Fruit fly (Drosophila melanogaster) whole organism, larva: ENCODE data around the gene CG17163.

Experiments used
- noc ChIP-seq: fragments of 200-800 bp; sonication (Bioruptor generic); optimal IDR thresholded peaks from 3 replicates; lab custom pipeline; 2019; ENCODE audit warnings: missing biosample characterization, mild to moderate bottlenecking, missing genetic modification characterization, moderate library complexity

Gene CG17163

DNA sequence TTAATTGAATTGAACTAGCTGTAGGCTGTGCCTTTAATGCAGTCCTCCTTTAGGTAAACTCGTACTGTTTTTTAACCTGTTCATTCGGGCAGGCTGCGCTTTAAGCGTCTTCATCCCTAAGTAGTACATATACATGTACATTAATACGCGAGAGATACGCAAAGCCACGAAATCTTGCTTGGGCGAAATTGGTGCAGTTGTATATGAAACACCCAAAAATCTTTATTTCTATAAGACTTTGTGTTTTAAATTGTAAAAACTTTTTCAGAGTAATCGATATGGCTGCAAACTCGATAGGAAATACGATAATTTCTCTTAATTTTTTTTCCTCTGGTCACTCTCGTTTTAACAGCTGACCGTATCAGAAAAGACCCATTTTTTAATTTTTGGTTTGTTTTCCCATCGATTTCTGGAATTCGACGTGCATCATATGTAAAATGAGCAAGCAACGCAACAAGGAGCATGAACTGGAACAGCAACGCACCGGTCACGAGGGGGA is at the start of gene CG17163, which contains the start of gene CG17168:
CG17163 (minus strand) TSS at position 303 of the 499 bp plus-strand sequence.
CG17168 (plus strand) TSS at position 332 of the 499 bp plus-strand sequence.
- no peak for TF ChIP-seq noc (tag; lab: Kevin White, UChicago)

DNA sequence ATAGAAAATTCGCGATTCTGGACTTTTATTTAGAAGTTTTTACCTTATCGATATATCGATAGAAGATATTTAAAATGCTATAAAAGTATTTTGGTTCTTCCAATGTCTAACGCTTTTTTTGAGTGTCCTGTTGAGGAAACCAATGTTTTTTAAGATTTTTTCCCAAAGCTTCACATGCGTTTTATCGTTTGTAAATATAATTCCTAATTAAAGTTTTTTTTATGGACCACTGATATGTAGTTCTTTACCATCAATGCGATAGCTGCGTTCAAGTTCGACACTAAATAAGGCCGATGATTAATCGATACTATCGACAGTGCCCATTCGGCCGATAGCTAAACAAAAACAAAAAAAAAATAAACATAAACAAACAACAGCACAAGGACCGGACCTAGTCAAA is 23.2 kb upstream of the CG17163 start, which contains the start of gene ATbp:
ATbp (plus strand) TSS at position 312 of the 400 bp plus-strand sequence.
- no peak for TF ChIP-seq noc (tag; lab: Kevin White, UChicago)

- TF ChIP-seq noc (tag; lab: Kevin White, UChicago) = no peak
Measured at dm6 chrX:23097250-23097649, 14.7 kb upstream of the CG17163 start.

- no peak for TF ChIP-seq noc (tag; lab: Kevin White, UChicago)
Measured at dm6 chrX:23096818-23097129, 14.3 kb upstream of the CG17163 start.

- TF ChIP-seq noc (tag; lab: Kevin White, UChicago) = no peak
Measured at dm6 chrX:23096117-23096817, 13.8 kb upstream of the CG17163 start, which contains the start of gene CG17162. Gene CG17162, minus strand, starts transcription at chrX:23096735.

DNA sequence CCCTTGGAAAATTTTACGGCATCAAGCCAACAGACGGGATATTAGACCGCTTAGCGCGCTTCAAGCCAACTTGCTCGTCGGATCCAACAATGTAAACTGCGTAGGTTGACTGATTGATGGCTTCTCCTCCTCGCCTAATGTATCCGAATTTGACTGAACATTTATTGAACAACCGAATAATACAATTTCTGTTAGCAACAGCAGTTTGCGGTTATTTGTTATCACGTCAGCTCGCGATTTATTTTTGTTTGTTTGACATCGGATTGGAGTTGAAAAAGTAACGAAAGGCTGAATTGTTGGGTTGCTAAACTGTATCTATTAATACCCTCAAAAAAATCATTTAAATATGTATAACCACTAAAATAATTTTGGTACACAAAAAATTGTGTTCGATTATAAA is 10.0 kb upstream of the CG17163 start, which contains the start of gene CG17159:
CG17159 (minus strand) TSS at position 101 of the 400 bp plus-strand sequence.
- TF ChIP-seq noc (tag; lab: Kevin White, UChicago) = no peak

- TF ChIP-seq noc (tag; lab: Kevin White, UChicago) = no peak
Measured at dm6 chrX:23091811-23092210, 9.3 kb upstream of the CG17163 start.

dm6 chrX:23091289-23091688 is 8.8 kb upstream of the CG17163 start:
- TF ChIP-seq noc (tag; lab: Kevin White, UChicago) = no peak

DNA sequence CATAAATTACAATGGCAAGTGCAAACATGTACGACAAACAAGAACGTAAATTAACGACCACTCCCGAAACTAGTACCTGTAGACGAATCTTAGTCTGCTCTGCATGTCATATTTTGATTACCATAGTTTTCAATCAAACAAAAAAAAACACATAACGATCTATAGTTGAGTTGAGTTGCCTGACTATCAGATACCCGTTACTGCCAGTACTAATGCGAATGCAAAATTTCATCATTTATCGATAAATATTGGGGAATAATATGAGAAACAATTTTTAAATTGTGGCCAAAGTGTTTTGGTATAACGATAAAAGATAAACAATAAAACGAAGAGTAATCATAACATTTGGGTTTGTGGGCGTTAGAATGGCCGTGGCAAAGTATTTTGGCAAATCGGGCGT is 8.0 kb upstream of the CG17163 start:
- no peak for TF ChIP-seq noc (tag; lab: Kevin White, UChicago)

DNA sequence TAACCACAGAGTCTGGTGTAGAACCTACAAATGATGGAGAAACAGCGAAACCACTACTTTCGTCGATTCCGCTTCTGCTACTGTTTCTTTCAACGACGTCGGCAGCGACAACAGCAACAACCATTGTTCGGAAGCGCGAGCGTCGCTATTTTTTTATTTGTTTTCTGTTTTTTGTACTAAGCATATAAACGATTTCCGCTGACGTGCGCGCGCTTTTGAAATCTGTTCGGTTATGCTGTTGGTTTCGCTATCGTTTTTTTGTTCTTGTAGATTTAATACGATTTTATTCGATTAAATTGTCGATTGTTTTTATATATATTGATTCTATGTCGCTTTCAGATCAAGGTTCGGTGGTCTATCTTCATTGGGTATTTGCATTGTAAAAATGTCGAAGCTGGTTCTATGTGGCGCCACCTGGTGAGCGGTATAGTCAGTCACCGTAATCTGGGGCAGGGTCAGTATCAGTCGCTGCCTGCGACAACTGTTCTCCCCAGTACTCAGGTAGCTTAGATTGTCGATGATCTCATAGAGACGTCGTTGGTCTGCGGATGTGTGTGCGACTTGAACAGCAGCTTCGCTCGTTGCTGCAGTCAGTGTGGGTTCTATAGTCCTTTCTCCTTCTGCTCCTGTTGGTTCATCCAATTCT is 6.7 kb upstream of the CG17163 start:
- TF ChIP-seq noc (tag; lab: Kevin White, UChicago) = no peak

- no peak for TF ChIP-seq noc (tag; lab: Kevin White, UChicago)
Measured at dm6 chrX:23084372-23084771, 1.9 kb upstream of the CG17163 start, which contains the start of gene CG17169. Gene CG17169, plus strand, starts transcription at chrX:23084672.

- TF ChIP-seq noc (tag; lab: Kevin White, UChicago) = no peak
Measured at dm6 chrX:23073402-23073801, 9.1 kb downstream of the CG17163 start.

- TF ChIP-seq noc (tag; lab: Kevin White, UChicago) = no peak
Measured at dm6 chrX:23071237-23071688, 11.2 kb downstream of the CG17163 start.

DNA sequence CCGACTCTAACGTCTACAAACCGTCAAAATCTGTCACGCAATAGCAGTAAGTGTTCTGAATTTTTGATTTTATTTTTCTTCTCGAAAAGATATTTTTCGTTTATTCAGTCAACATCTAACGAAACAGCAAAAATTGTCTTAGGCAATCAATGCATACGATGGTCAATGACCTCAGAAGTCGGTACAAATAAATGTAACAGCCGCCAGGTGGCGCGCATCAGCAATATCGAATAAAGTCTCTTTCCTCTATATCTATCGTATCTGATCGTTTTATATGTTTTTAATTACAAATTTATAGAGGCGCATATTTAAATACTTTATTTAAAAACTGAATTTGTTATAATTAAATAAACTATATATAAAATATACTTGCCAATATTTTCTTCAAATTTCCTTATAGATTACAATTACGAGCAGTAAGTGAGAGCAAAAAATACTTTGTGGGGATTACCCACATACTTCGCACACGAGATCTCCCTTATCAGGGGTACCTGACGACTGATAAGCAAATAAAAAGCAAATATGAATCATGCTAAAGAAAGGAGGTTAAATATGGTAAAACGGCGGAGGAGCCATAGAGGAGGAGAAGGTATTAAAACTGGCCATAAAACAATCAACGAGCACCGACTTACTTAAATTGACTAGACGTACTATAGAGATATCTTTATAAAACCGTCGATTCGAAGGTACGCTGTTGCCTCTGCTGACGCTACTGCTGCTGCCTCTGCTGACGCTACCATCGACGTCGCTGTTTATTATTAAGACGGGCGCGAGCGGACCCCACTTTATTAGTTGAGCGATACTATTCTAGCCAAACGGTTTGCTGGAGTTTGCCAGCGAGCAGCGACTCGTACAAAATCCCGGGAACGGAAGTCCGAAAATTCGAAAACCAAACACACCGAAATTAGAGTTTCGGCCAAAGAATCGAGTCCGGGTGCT is 14.7 kb downstream of the CG17163 start, which contains the start of gene CG17167:
CG17167 (plus strand) TSS at position 781 of the 939 bp plus-strand sequence.
- no peak for TF ChIP-seq noc (tag; lab: Kevin White, UChicago)

DNA sequence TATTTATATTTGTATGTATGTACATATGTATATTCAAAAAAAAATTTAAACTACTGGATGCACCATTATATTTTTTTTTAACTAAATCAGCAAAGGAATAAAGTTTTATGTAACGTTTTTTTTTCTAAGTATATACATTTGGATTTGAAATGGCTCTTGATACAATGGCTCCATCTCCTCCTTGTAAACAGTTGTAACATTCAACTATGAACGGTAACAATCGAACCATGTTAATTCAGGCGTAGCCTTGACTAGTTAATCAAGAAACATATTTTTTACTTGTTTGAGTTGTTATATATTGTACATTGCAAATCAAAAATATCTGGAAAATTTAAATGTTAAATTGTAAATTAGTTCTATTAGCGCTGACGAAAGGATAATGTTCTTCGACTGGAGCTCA is 46.7 kb downstream of the CG17163 start, which contains the start of gene CG12061:
CG12061 (plus strand) TSS at position 301 of the 400 bp plus-strand sequence.
- no peak for TF ChIP-seq noc (tag; lab: Kevin White, UChicago)
